Fruit fly (Drosophila melanogaster) whole organism: ENCODE data around the gene CG15865.

Source experiments
- CG8478 ChIP-seq: fragments of >200 bp; optimal IDR thresholded peaks from 2 replicates; lab custom pipeline; 2018; ENCODE audit warnings: inconsistent platforms
- Dll ChIP-seq: fragments of >200 bp; optimal IDR thresholded peaks from 2 replicates; lab custom pipeline; 2017
- pan ChIP-seq: fragments of >200 bp; optimal IDR thresholded peaks from 2 replicates; lab custom pipeline; 2017
- psq ChIP-seq: fragments of >200 bp; optimal IDR thresholded peaks from 2 replicates; lab custom pipeline; 2017
- usp ChIP-seq: fragments of >200 bp; optimal IDR thresholded peaks from 2 replicates; lab custom pipeline; 2017; ENCODE audit warnings: missing biosample characterization, missing genetic modification characterization, mixed read lengths

dm6 chrX:16700070-16700469 is 35.8 kb upstream of the CG15865 start, which contains the start of gene CG9676:
- no peak for TF ChIP-seq psq (lab: Kevin White, UChicago)
- TF ChIP-seq CG8478 = no peak
- no peak for TF ChIP-seq pan (lab: Kevin White, UChicago)
- no peak for TF ChIP-seq usp
- TF ChIP-seq Dll (lab: Kevin White, UChicago) = no peak
